Worm (Caenorhabditis elegans) whole organism, L4/young adult: Measurements from ENCODE around the gene C45G9.6.

Experiments used
- W03F9.2 ChIP-seq: fragments of 150-350 bp; optimal IDR thresholded peaks from 2 replicates; lab custom pipeline; 2014; ENCODE audit warnings: missing biosample characterization, missing genetic modification characterization
- dao-5 ChIP-seq: sonication (generic microtip); optimal IDR thresholded peaks from 2 replicates; lab custom pipeline; 2016; ENCODE audit warnings: missing genotype, missing genetic modification characterization, moderate library complexity, missing compliant biosample characterization
- him-1 ChIP-seq: sonication (generic microtip); optimal IDR thresholded peaks from 2 replicates; lab custom pipeline; 2016; ENCODE audit warnings: missing genotype, missing genetic modification reagents, missing genetic modification characterization, missing compliant biosample characterization

DNA sequence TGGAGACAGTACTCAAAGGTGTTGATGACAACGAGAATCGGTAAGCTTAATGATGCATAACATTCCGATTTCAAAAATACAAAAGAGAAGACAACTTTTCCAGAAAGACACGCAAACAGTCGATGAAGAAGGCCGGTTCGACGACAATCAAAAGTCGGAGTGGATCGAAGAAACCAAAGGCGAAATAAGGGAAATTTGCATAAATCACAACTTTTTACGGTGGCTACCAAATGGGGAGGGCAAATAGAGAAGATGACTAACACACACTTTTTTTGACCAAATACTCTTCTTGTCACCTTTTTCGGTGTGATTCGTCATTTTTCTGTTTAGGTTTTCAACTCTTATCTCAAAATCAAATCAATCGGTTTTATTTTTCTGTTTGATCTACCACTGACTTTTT lies at the start of gene C45G9.6:
- no peak for TF ChIP-seq him-1 (tag; lab: Kevin White, UChicago)
- TF ChIP-seq dao-5 (tag; lab: Kevin White, UChicago), result no peak
- TF ChIP-seq W03F9.2, result no peak
